Worm (Caenorhabditis elegans): ENCODE results near the gene T02B11.4.
"Not testable (repeated sequence)": the region's sequence is repeated elsewhere in the genome, so short reads cannot be mapped to it uniquely, and the experiment has no call there.

Gene T02B11.4

ce11 chrV:847521-847920, 23.4 kb downstream of the T02B11.4 start, which contains the start of gene srbc-13:
TSS of gene srbc-13 (plus strand) at chrV:847821.
- no peak for TF ChIP-seq fkh-10 (GFP tag; optimal IDR thresholded peaks at IDR 0.05)
- TF ChIP-seq jun-1 (tag; optimal IDR thresholded peaks at IDR 0.05), result no peak
- no peak for TF ChIP-seq mml-1 (tag; optimal IDR thresholded peaks at IDR 0.05)
- no peak for TF ChIP-seq elt-2 (tag; optimal IDR thresholded peaks at IDR 0.05)
- no peak for TF ChIP-seq lin-15B (tag; optimal IDR thresholded peaks at IDR 0.05)
- TF ChIP-seq ceh-28 (tag; optimal IDR thresholded peaks at IDR 0.05), result no peak
- TF ChIP-seq R02D3.7 (tag; optimal IDR thresholded peaks at IDR 0.05), result no peak
- no peak for TF ChIP-seq elt-1 (tag; optimal IDR thresholded peaks at IDR 0.05)
- no peak for TF ChIP-seq ztf-4 (tag; optimal IDR thresholded peaks at IDR 0.05)
- no peak for TF ChIP-seq ceh-9 (tag; optimal IDR thresholded peaks at IDR 0.05)
- no peak for TF ChIP-seq nhr-67 (tag; optimal IDR thresholded peaks at IDR 0.05)
- no peak for TF ChIP-seq fos-1 (tag; optimal IDR thresholded peaks at IDR 0.05)
- TF ChIP-seq nhr-77 (tag; optimal IDR thresholded peaks at IDR 0.05), result no peak
- no peak for TF ChIP-seq nhr-237 (tag; optimal IDR thresholded peaks at IDR 0.05)
- no peak for TF ChIP-seq hmg-11 (tag; optimal IDR thresholded peaks at IDR 0.05)

ce11 chrV:843118-843517, 27.8 kb downstream of the T02B11.4 start, which contains the start of gene K09C6.8:
TSS of gene K09C6.8 (minus strand) at chrV:843218.
- TF ChIP-seq nhr-23, pha-4, lin-39 (tag; optimal IDR thresholded peaks at IDR 0.05): not testable (repeated sequence)

ce11 chrV:842611-843010, 28.3 kb downstream of the T02B11.4 start:
- TF ChIP-seq unc-62 (GFP tag; optimal IDR thresholded peaks at IDR 0.05) (no peak), mml-1 (tag; optimal IDR thresholded peaks at IDR 0.05) (no peak), daf-12 (tag; optimal IDR thresholded peaks at IDR 0.05) (no peak), nhr-12 (tag; optimal IDR thresholded peaks at IDR 0.05) (no peak)

ce11 chrV:838984-839471, 31.9 kb downstream of the T02B11.4 start, which contains the start of the genes K09C6.7 and K09C6.10:
TSS of gene K09C6.7 (minus strand) at chrV:839084.
TSS of gene K09C6.10 (plus strand) at chrV:839421.
- TF ChIP-seq nhr-77, elt-3, lsy-12 (tag; optimal IDR thresholded peaks at IDR 0.05): not testable (repeated sequence)

ce11 chrV:833368-833767, 37.6 kb downstream of the T02B11.4 start, which contains the start of gene F41H8.1:
TSS of gene F41H8.1 (plus strand) at chrV:833668.
- TF ChIP-seq nhr-77 (tag; optimal IDR thresholded peaks at IDR 0.05) (no peak), nhr-237 (tag; optimal IDR thresholded peaks at IDR 0.05) (no peak), nhr-67 (tag; optimal IDR thresholded peaks at IDR 0.05) (no peak), lsy-12 (tag; optimal IDR thresholded peaks at IDR 0.05) (no peak), mml-1 (tag; optimal IDR thresholded peaks at IDR 0.05) (no peak), hmg-11 (tag; optimal IDR thresholded peaks at IDR 0.05) (no peak), egl-27 (tag; optimal IDR thresholded peaks at IDR 0.05) (no peak)

- TF ChIP-seq ceh-16 (tag; optimal IDR thresholded peaks at IDR 0.05), result no peak
- TF ChIP-seq elt-2 (tag; optimal IDR thresholded peaks at IDR 0.05), result no peak
Observed at ce11 chrV:826097-826496, 44.8 kb downstream of the T02B11.4 start, which contains the start of gene F41H8.2. TSS of gene F41H8.2 (plus strand) at chrV:826397.

- TF ChIP-seq nhr-25, R02D3.7, lin-15B (tag; optimal IDR thresholded peaks at IDR 0.05): not testable (repeated sequence)
Observed at ce11 chrV:822922-823321, 48.0 kb downstream of the T02B11.4 start, which contains the start of gene srx-31. TSS of gene srx-31 (minus strand) at chrV:823022.

ce11 chrV:820629-821028, 50.3 kb downstream of the T02B11.4 start, which contains the start of gene srx-32:
TSS of gene srx-32 (minus strand) at chrV:820729.
- not testable (repeated sequence) for TF ChIP-seq lsy-12 (tag; optimal IDR thresholded peaks at IDR 0.05); unc-62 (GFP tag; optimal IDR thresholded peaks at IDR 0.05); egl-5 (tag; optimal IDR thresholded peaks at IDR 0.05)

All from whole organism, L3 larva.